Worm (Caenorhabditis elegans) whole organism, L2 larva: ENCODE measurements around the gene stdh-3.

Source experiments
- ama-1 ChIP-seq: fragments of 150-350 bp; optimal IDR thresholded peaks from 2 replicates; lab custom pipeline; 2018; ENCODE audit warnings: inconsistent platforms
- egl-27 ChIP-seq: sonication (generic microtip); optimal IDR thresholded peaks from 3 replicates; lab custom pipeline; 2017; ENCODE audit warnings: missing biosample characterization, missing genetic modification reagents, missing genetic modification characterization
- mdl-1 ChIP-seq, 2 experiments: fragments of 150-350 bp in 1 of 2; sonication (generic microtip) in 1 of 2; optimal IDR thresholded peaks; 2 replicates each; lab custom pipeline; 2017; ENCODE audit warnings: missing biosample characterization in 2 of 2, missing genetic modification characterization in 2 of 2
- nhr-23 ChIP-seq: fragments of 150-350 bp; optimal IDR thresholded peaks from 2 replicates; lab custom pipeline; 2014; ENCODE audit warnings: missing biosample characterization, missing genetic modification reagents, missing genetic modification characterization
- nhr-25 ChIP-seq: fragments of 150-350 bp; sonication (generic microtip); optimal IDR thresholded peaks from 3 replicates; lab custom pipeline; 2014; ENCODE audit warnings: missing biosample characterization, missing genetic modification characterization
- nhr-77 ChIP-seq: fragments of 150-350 bp; optimal IDR thresholded peaks from 2 replicates; lab custom pipeline; 2014; ENCODE audit warnings: missing biosample characterization, missing genetic modification characterization
- sma-9 ChIP-seq, 2 experiments: fragments of 150-350 bp in 1 of 2; sonication (generic microtip) in 1 of 2; optimal IDR thresholded peaks; 2 replicates each; lab custom pipeline; 2014 to 2016; ENCODE audit warnings: missing genetic modification characterization in 2 of 2, mild to moderate bottlenecking in 1 of 2, missing biosample characterization in 1 of 2, missing compliant biosample characterization in 1 of 2, missing genetic modification reagents in 1 of 2, moderate library complexity in 1 of 2
- ztf-11 ChIP-seq: sonication (generic microtip); optimal IDR thresholded peaks from 2 replicates; lab custom pipeline; 2017; ENCODE audit warnings: missing biosample characterization, missing genetic modification characterization
- ztf-4 ChIP-seq: fragments of 150-350 bp; optimal IDR thresholded peaks from 2 replicates; lab custom pipeline; 2014; ENCODE audit warnings: missing biosample characterization, missing genetic modification characterization

DNA sequence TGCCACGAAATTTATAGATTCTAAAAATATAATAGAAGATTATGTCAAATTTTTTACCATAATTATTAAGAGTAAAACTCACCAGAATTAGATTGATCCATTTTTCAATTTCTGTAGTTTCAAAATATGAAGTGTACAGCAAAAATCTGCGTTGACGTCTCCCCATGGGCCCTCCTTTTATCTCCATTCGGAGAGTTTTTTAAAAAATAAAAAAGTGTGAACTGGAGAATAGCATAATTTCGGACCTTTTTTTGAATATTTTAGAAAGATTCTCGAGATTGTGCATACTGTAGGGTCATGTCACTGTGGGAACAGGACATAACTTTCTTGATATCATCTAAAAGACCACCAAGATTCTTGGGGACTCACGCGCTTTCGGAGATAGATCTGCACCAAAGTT is 37.7 kb downstream of the stdh-3 start, which contains the start of gene dpr-1:
- TF ChIP-seq egl-27 (tag; lab: Kevin White, UChicago) (no peak), mdl-1 (tag; optimal IDR thresholded peaks at IDR 0.05; lab: Kevin White, UChicago) (no peak), ama-1 (lab: Kevin White, UChicago) (no peak), nhr-77 (no peak), ztf-11 (tag; lab: Kevin White, UChicago) (no peak), ztf-4 (tag; lab: Kevin White, UChicago) (no peak), sma-9 (GFP tag; optimal IDR thresholded peaks at IDR 0.05; lab: Kevin White, UChicago) (no peak), sma-9 (tag; optimal IDR thresholded peaks at IDR 0.05; lab: Kevin White, UChicago) (no peak), nhr-23 (tag; lab: Kevin White, UChicago) (no peak), nhr-25 (no peak)
